Fruit fly (Drosophila melanogaster) whole organism: ENCODE data around the gene CG14627.

Experiments
- CG8478 ChIP-seq: fragments of >200 bp; optimal IDR thresholded peaks from 2 replicates; lab custom pipeline; 2018; ENCODE audit warnings: inconsistent platforms
- EcR ChIP-seq, 2 experiments: fragments of >200 bp; optimal IDR thresholded peaks; 2 replicates each; lab custom pipeline; 2017; ENCODE audit warnings: missing biosample characterization in 2 of 2, missing genetic modification characterization in 2 of 2, missing genetic modification reagents in 2 of 2
- pan ChIP-seq: fragments of >200 bp; optimal IDR thresholded peaks from 2 replicates; lab custom pipeline; 2017
- psq ChIP-seq: fragments of >200 bp; optimal IDR thresholded peaks from 2 replicates; lab custom pipeline; 2017
- usp ChIP-seq: fragments of >200 bp; optimal IDR thresholded peaks from 2 replicates; lab custom pipeline; 2017; ENCODE audit warnings: missing biosample characterization, missing genetic modification characterization, mixed read lengths

- TF ChIP-seq EcR (GFP tag; optimal IDR thresholded peaks at IDR 0.05; lab: Kevin White, UChicago) (no peak), psq (lab: Kevin White, UChicago) (no peak), CG8478 (lab: Kevin White, UChicago) (no peak), pan (no peak), usp (GFP tag; lab: Kevin White, UChicago) (no peak)
Observed at dm6 chrX:1229567-1229966, 48.1 kb downstream of the CG14627 start.
